Fruit fly (Drosophila melanogaster): ENCODE results near the gene TwdlZ.

Gene TwdlZ

DNA sequence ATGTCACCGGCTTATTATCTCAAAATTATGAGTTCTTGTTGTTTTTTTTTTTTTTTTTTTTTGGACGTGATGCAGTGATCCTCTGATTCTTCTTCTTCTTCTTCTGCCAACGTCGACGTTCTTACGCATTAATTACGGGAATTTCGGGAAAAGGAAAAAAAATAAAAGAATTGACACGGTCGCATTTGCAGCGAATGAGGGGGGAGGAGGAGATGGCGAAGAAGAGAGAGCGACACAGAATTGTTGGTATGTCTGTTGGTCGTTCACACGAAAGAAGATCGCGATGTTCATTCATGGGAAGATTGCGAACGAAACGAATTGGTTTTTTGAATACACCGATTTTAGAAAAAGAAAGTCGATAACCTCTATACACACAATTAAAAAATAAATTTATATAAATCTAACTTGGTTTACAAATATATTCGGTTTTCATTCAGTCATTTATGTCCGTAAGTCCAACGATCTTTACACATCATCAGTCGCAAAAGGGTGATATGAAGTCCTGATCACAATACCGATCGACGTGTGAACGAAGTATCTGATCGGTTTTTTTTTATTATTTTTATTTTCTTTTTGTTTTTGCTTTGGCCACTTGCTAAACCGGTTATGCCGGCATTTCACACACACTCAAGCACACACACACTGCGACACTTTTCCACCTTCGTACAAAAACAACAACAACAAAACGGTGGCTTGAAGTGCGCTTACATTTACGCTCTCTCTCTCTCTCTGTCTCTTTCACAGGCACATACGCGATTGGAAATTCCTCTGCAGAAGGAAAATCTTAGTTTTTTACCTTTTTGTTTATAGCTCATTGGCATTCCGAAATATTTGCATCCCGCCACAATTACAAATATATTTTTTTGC lies 13.0 kb downstream of the TwdlZ start (continued):
- peak; percentile 91 for TF ChIP-seq CG4360 (GFP tag; IDR thresholded peaks at IDR 0.05)
- TF ChIP-seq Mad (GFP tag; optimal IDR thresholded peaks at IDR 0.05), result peak; percentile 28
- peak; percentile 29 for TF ChIP-seq CG1602 (GFP tag; optimal IDR thresholded peaks at IDR 0.05)
- TF ChIP-seq CG11560 (tag; IDR thresholded peaks at IDR 0.05), result no peak
- TF ChIP-seq lola (GFP tag; optimal IDR thresholded peaks at IDR 0.05), result peak in 1 of 3 experiments; percentile 85
- TF ChIP-seq CG10462 (GFP tag; optimal IDR thresholded peaks at IDR 0.05), result peak; percentile 59
- peak; percentile 61 for TF ChIP-seq Ptx1 (GFP tag; IDR thresholded peaks at IDR 0.05)
- TF ChIP-seq Ada2b (GFP tag; IDR thresholded peaks at IDR 0.05), result no peak
- TF ChIP-seq sisA (GFP tag; IDR thresholded peaks at IDR 0.05), result no peak
- TF ChIP-seq chif (GFP tag; optimal IDR thresholded peaks at IDR 0.05), result peak in 1 of 2 experiments; percentile 16
- no peak for TF ChIP-seq CG9215 (GFP tag; IDR thresholded peaks at IDR 0.05)
- TF ChIP-seq Rfx (GFP tag; IDR thresholded peaks at IDR 0.05), result peak; percentile 70
- TF ChIP-seq rib (GFP tag; IDR thresholded peaks at IDR 0.05), result no peak
- no peak for TF ChIP-seq CG8944 (GFP tag; optimal IDR thresholded peaks at IDR 0.05)
- TF ChIP-seq Fer1 (GFP tag; optimal IDR thresholded peaks at IDR 0.05), result peak; percentile 81
- TF ChIP-seq E2f1 (GFP tag; IDR thresholded peaks at IDR 0.05), result peak; percentile 55
- TF ChIP-seq salm (tag; optimal IDR thresholded peaks at IDR 0.05), result peak; percentile 44
- TF ChIP-seq CG16863 (GFP tag; optimal IDR thresholded peaks at IDR 0.05), result no peak
- TF ChIP-seq Doc2 (GFP tag; IDR thresholded peaks at IDR 0.05), result no peak
- TF ChIP-seq phol (tag; optimal IDR thresholded peaks at IDR 0.05), result peak; percentile 80
- TF ChIP-seq CG4424 (GFP tag; optimal IDR thresholded peaks at IDR 0.05), result peak; percentile 71
- TF ChIP-seq CG31224 (GFP tag; IDR thresholded peaks at IDR 0.05), result 0 out of 2 replicates have a peak, but pooled peaks have one; percentile 20
- no peak for TF ChIP-seq CG43689 (GFP tag; IDR thresholded peaks at IDR 0.05)
- TF ChIP-seq CG2678 (tag; optimal IDR thresholded peaks at IDR 0.05), result peak; percentile 87
- TF ChIP-seq CG15479 (GFP tag; optimal IDR thresholded peaks at IDR 0.05), result peak; percentile 30
- TF ChIP-seq E2f2 (GFP tag; IDR thresholded peaks at IDR 0.05), result no peak
- TF ChIP-seq CG13296 (GFP tag; optimal IDR thresholded peaks at IDR 0.05), result peak; percentile 82
- TF ChIP-seq fd3F (GFP tag; optimal IDR thresholded peaks at IDR 0.05), result peak; percentile 40
- TF ChIP-seq gfzf (GFP tag; optimal IDR thresholded peaks at IDR 0.05), result no peak
- TF ChIP-seq Lhr (GFP tag; optimal IDR thresholded peaks at IDR 0.05), result peak; percentile 29
- no peak for TF ChIP-seq fru (optimal IDR thresholded peaks at IDR 0.05)
- peak; percentile 89 for TF ChIP-seq gem (tag; optimal IDR thresholded peaks at IDR 0.05)
- TF ChIP-seq cg (GFP tag; optimal IDR thresholded peaks at IDR 0.05), result peak; percentile 80
- no peak for TF ChIP-seq CHES-1-like (GFP tag; optimal IDR thresholded peaks at IDR 0.05)
- TF ChIP-seq Eip74EF (GFP tag; optimal IDR thresholded peaks at IDR 0.05), result peak in 1 of 2 experiments; percentile 72
- TF ChIP-seq CG6683 (GFP tag; optimal IDR thresholded peaks at IDR 0.05), result peak; percentile 35
- TF ChIP-seq pho (GFP tag; optimal IDR thresholded peaks at IDR 0.05), result no peak
- TF ChIP-seq br (optimal IDR thresholded peaks at IDR 0.05), result no peak
- TF ChIP-seq CG1529 (GFP tag; optimal IDR thresholded peaks at IDR 0.05), result peak; percentile 50
- TF ChIP-seq CG16779 (GFP tag; IDR thresholded peaks at IDR 0.05), result no peak
- no peak for TF ChIP-seq CG11398 (GFP tag; optimal IDR thresholded peaks at IDR 0.05)
- TF ChIP-seq sug (tag; optimal IDR thresholded peaks at IDR 0.05), result peak; percentile 69
- TF ChIP-seq jigr1 (GFP tag; IDR thresholded peaks at IDR 0.05), result no peak
- no peak for TF ChIP-seq CG34224 (GFP tag; IDR thresholded peaks at IDR 0.05; ENCODE audit: partially characterized antibody)
- peak; percentile 77 for TF ChIP-seq CG14710 (tag; optimal IDR thresholded peaks at IDR 0.05)

Measured in whole organism, embryonic.